Fruit fly (Drosophila melanogaster): ENCODE results near the gene hb.
A peak's percentile ranks its signal among the peaks of the same experiment; 100 is the strongest.

Gene hb

dm6 chr3R:8739161-8739783 lies 41.6 kb upstream of the hb start (continued):
- TF ChIP-seq nom (GFP tag; optimal IDR thresholded peaks at IDR 0.05) (peak; percentile 36), amos (GFP tag; IDR thresholded peaks at IDR 0.05; ENCODE audit: partially characterized antibody) (no peak), CG8924 (tag; optimal IDR thresholded peaks at IDR 0.05) (no peak), Ptx1 (GFP tag; IDR thresholded peaks at IDR 0.05) (no peak), CG1603 (tag; optimal IDR thresholded peaks at IDR 0.05) (no peak), Fer1 (GFP tag; optimal IDR thresholded peaks at IDR 0.05) (peak; percentile 18), Sry-β (GFP tag; optimal IDR thresholded peaks at IDR 0.05) (peak; percentile 82), CG18476 (GFP tag; optimal IDR thresholded peaks at IDR 0.05) (no peak), CG11093 (GFP tag; IDR thresholded peaks at IDR 0.05) (no peak), TFAM (GFP tag; optimal IDR thresholded peaks at IDR 0.05) (no peak), CG30020 (tag; optimal IDR thresholded peaks at IDR 0.05) (no peak), tap (tag; optimal IDR thresholded peaks at IDR 0.05) (peak; percentile 27), trem (tag; optimal IDR thresholded peaks at IDR 0.05) (peak; percentile 15), CG43689 (GFP tag; IDR thresholded peaks at IDR 0.05) (no peak)

- TF ChIP-seq CG12942 (GFP tag; optimal IDR thresholded peaks at IDR 0.05): peak; percentile 90
- TF ChIP-seq dmrt11E (tag; optimal IDR thresholded peaks at IDR 0.05): peak; percentile 92
- peak; percentile 62 for TF ChIP-seq CG10959 (GFP tag; IDR thresholded peaks at IDR 0.05)
- peak; percentile 46; the same call in 1 of the 2 replicates for TF ChIP-seq ro (GFP tag; IDR thresholded peaks at IDR 0.05)
- TF ChIP-seq CG8281 (tag; optimal IDR thresholded peaks at IDR 0.05): peak; percentile 82
- no peak for TF ChIP-seq Trl (optimal IDR thresholded peaks at IDR 0.05)
- peak; percentile 34 for TF ChIP-seq Trl (GFP tag; optimal IDR thresholded peaks at IDR 0.05)
- peak; percentile 85 for TF ChIP-seq slbo (GFP tag; IDR thresholded peaks at IDR 0.05)
- peak; percentile 86 for TF ChIP-seq CG9817 (tag; optimal IDR thresholded peaks at IDR 0.05)
- peak; percentile 83 for TF ChIP-seq Aef1 (GFP tag; IDR thresholded peaks at IDR 0.05)
- no peak for TF ChIP-seq CG2199 (GFP tag; IDR thresholded peaks at IDR 0.05)
- peak; percentile 91 for TF ChIP-seq Sox102F (GFP tag; optimal IDR thresholded peaks at IDR 0.05)
- peak; percentile 76 for TF ChIP-seq CG5245 (GFP tag; optimal IDR thresholded peaks at IDR 0.05)
- TF ChIP-seq CG11696 (GFP tag; IDR thresholded peaks at IDR 0.05): 0 out of 2 replicates have a peak, but pooled peaks have one; percentile 15
- no peak for TF ChIP-seq GATAe (GFP tag; conservative IDR thresholded peaks at IDR 0.05)
- TF ChIP-seq CG12744 (GFP tag; optimal IDR thresholded peaks at IDR 0.05): peak; percentile 31
- peak; percentile 74; the same call in 2 of the 3 replicates for TF ChIP-seq Mrtf (GFP tag; IDR thresholded peaks at IDR 0.05)
- peak; percentile 32 for TF ChIP-seq CG13624 (GFP tag; optimal IDR thresholded peaks at IDR 0.05)
- peak; percentile 83 for TF ChIP-seq CG9215 (GFP tag; IDR thresholded peaks at IDR 0.05)
- TF ChIP-seq B-H1 (GFP tag; IDR thresholded peaks at IDR 0.05): peak; percentile 65; the same call in 2 of the 3 replicates
- peak; percentile 85 for TF ChIP-seq Nf-YB (GFP tag; optimal IDR thresholded peaks at IDR 0.05)
- no peak for TF ChIP-seq CG16779 (GFP tag; IDR thresholded peaks at IDR 0.05)
- TF ChIP-seq aop (GFP tag; IDR thresholded peaks at IDR 0.05): 0 out of 2 replicates have a peak, but pooled peaks have one; percentile 4
- peak; percentile 80 for TF ChIP-seq CG10431 (GFP tag; optimal IDR thresholded peaks at IDR 0.05)
- TF ChIP-seq CG10267 (tag; optimal IDR thresholded peaks at IDR 0.05): peak; percentile 91
- TF ChIP-seq tin (GFP tag; optimal IDR thresholded peaks at IDR 0.05): peak; percentile 88
- peak; percentile 85 for TF ChIP-seq CG30020 (tag; optimal IDR thresholded peaks at IDR 0.05)
- peak; percentile 98 for TF ChIP-seq CG17361 (GFP tag; IDR thresholded peaks at IDR 0.05)
- TF ChIP-seq CG3163 (GFP tag; optimal IDR thresholded peaks at IDR 0.05): no peak
- no peak for TF ChIP-seq CG3995 (GFP tag; optimal IDR thresholded peaks at IDR 0.05)
- peak; percentile 83 for TF ChIP-seq tgo (GFP tag; IDR thresholded peaks at IDR 0.05)
- TF ChIP-seq CG6654 (GFP tag; optimal IDR thresholded peaks at IDR 0.05): peak; percentile 79
- peak; percentile 75 for TF ChIP-seq Fer3 (tag; optimal IDR thresholded peaks at IDR 0.05)
- no peak for TF ChIP-seq sc (optimal IDR thresholded peaks at IDR 0.05)
- peak; percentile 86 for TF ChIP-seq sc (GFP tag; optimal IDR thresholded peaks at IDR 0.05)
- no peak for TF ChIP-seq eyg (GFP tag; optimal IDR thresholded peaks at IDR 0.05)
These were observed 34.1 kb upstream of the hb start, which contains the start of the genes M1BP and CG8202 for dm6 chr3R:8731597-8732263. Gene M1BP, minus strand, starts transcription at chr3R:8731698. Gene CG8202, plus strand, starts transcription at chr3R:8732091.

Measured in whole organism, embryonic.